Worm (Caenorhabditis elegans): Measurements from ENCODE around the gene K04G7.1.

Gene K04G7.1

DNA sequence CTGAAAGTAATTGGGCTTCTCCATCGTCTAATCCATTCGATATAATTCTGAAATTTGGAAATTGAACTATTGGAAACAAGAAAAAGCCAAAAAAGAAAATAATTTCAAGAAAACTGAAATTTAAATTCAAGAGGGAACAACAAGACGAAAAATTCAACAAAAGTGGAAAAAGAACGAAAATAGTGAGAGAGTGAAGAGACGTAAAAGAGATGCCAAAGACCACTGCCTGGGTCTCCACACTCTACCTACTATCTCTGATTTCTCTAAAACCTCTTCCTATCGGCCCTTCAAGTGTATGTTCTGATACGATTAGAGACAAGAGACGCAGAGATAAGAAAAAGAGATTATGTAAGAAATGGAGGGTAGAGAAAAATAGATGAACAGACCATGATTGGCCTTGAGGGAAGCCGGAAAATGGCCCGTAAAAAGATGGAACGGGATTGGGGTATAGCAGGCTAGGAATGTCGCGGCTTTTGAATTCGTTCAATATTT lies 8.7 kb upstream of the K04G7.1 start, which contains the start of gene ogt-1 (continued):
- TF ChIP-seq rnt-1 (tag; optimal IDR thresholded peaks at IDR 0.05) (peak; percentile 80), efl-1 (optimal IDR thresholded peaks at IDR 0.05) (peak; percentile 83 to 91), efl-1 (GFP tag; optimal IDR thresholded peaks at IDR 0.05 in 1 of 2) (peak; percentile 61 to 94), dsc-1 (tag; optimal IDR thresholded peaks at IDR 0.05) (peak; percentile 33), ets-5 (GFP tag; IDR thresholded peaks at IDR 0.05) (no peak), vab-15 (tag; optimal IDR thresholded peaks at IDR 0.05) (no peak)

DNA sequence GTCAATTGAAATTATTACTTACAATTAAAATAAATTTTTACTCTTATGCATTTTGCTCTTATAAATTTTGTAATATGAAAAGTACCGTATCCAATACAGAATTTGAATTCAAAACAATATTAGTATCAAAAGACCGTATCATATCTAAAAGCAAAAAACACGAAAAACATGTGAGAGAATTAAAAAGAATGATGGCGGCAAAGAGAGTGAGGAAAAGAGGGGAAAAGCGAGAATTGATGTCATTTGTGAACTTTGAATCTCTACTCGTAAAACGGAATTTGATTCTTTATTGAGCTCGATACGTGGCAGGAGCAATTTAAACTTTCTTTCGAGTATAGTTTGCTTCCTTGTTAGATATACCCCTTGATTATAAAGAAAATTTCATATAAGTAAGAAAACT lies 8.0 kb upstream of the K04G7.1 start:
- peak; percentile 3 for TF ChIP-seq blmp-1 (tag; optimal IDR thresholded peaks at IDR 0.05)
- peak; percentile 35 for TF ChIP-seq snu-23 (GFP tag; optimal IDR thresholded peaks at IDR 0.05)
- no peak for TF ChIP-seq tbx-2 (tag; optimal IDR thresholded peaks at IDR 0.05)
- TF ChIP-seq dpl-1 (GFP tag; optimal IDR thresholded peaks at IDR 0.05): peak in 1 of 3 experiments; percentile 8
- no peak for TF ChIP-seq nhr-85 (tag)
- peak; percentile 31 for TF ChIP-seq nhr-71 (tag; optimal IDR thresholded peaks at IDR 0.05)
- peak; percentile 49 for TF ChIP-seq lin-14 (GFP tag; optimal IDR thresholded peaks at IDR 0.05)

DNA sequence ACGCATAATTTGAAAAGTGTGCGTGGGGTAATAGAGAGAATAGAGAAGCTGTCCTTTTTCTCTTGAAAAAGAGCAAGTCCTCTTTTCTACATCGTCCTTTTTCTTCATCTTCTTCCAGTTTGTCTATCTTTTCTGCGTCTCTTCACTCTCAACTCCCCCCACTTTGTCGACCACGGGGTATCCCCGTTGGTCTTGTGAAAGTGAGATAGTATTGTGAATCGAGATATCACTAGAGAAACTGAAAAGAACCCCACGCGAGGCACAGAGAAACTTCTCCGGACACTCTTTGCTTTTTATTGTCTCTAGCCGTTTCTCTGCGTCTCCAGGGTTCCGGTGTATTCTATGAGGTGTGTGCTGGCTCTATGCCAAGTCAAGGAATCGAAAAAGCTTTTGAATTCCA lies 6.9 kb upstream of the K04G7.1 start:
- TF ChIP-seq unc-86 (tag; optimal IDR thresholded peaks at IDR 0.05) (peak; percentile 97), unc-130 (tag; optimal IDR thresholded peaks at IDR 0.05) (peak; percentile 57), zag-1 (tag; optimal IDR thresholded peaks at IDR 0.05) (peak; percentile 79), mef-2 (tag; optimal IDR thresholded peaks at IDR 0.05) (no peak), pqm-1 (tag; optimal IDR thresholded peaks at IDR 0.05) (peak; percentile 51), lin-35 (GFP tag; optimal IDR thresholded peaks at IDR 0.05) (peak; percentile 78 to 83), mep-1 (tag; optimal IDR thresholded peaks at IDR 0.05) (peak; percentile 94), tbx-2 (tag; optimal IDR thresholded peaks at IDR 0.05) (peak; percentile 96), zip-4 (GFP tag; optimal IDR thresholded peaks at IDR 0.05) (peak; percentile 49), ceh-8 (GFP tag; optimal IDR thresholded peaks at IDR 0.05) (peak; percentile 82), lir-3 (tag; optimal IDR thresholded peaks at IDR 0.05; ENCODE audit: poor library complexity) (peak; percentile 75), egl-13 (tag; optimal IDR thresholded peaks at IDR 0.05) (peak; percentile 82), grh-1 (GFP tag; IDR thresholded peaks at IDR 0.05) (peak; percentile 77), alr-1 (tag; optimal IDR thresholded peaks at IDR 0.05; ENCODE audit: borderline replicate concordance) (no peak), lin-13 (GFP tag; optimal IDR thresholded peaks at IDR 0.05) (peak; percentile 89), lin-15B (tag; optimal IDR thresholded peaks at IDR 0.05) (peak; percentile 66), rnt-1 (tag; optimal IDR thresholded peaks at IDR 0.05) (peak; percentile 90), aly-2 (tag; optimal IDR thresholded peaks at IDR 0.05) (peak; percentile 69), ceh-90 (tag; optimal IDR thresholded peaks at IDR 0.05) (no peak), fkh-10 (GFP tag; optimal IDR thresholded peaks at IDR 0.05) (peak; percentile 91), jun-1 (tag; optimal IDR thresholded peaks at IDR 0.05) (peak; percentile 88), nhr-19 (GFP tag; conservative IDR thresholded peaks at IDR 0.05) (peak; percentile 93), irx-1 (tag; optimal IDR thresholded peaks at IDR 0.05) (peak; percentile 86), dsc-1 (tag; optimal IDR thresholded peaks at IDR 0.05) (peak; percentile 86), efl-3 (GFP tag; optimal IDR thresholded peaks at IDR 0.05) (no peak), lin-14 (GFP tag; optimal IDR thresholded peaks at IDR 0.05) (peak; percentile 99), egl-27 (tag; optimal IDR thresholded peaks at IDR 0.05) (peak; percentile 100), unc-62 (GFP tag; optimal IDR thresholded peaks at IDR 0.05) (no peak), nhr-12 (tag; optimal IDR thresholded peaks at IDR 0.05) (no peak), nhr-28 (tag; optimal IDR thresholded peaks at IDR 0.05) (no peak), sup-37 (GFP tag; optimal IDR thresholded peaks at IDR 0.05) (peak; percentile 41), efl-1 (optimal IDR thresholded peaks at IDR 0.05) (peak; percentile 87 to 92), efl-1 (GFP tag; optimal IDR thresholded peaks at IDR 0.05 in 1 of 2) (peak; percentile 61 to 97), pag-3 (tag; optimal IDR thresholded peaks at IDR 0.05; ENCODE audit: borderline replicate concordance, insufficient read depth) (no peak), lsy-2 (tag; optimal IDR thresholded peaks at IDR 0.05) (peak; percentile 92 to 94), unc-98 (GFP tag; IDR thresholded peaks at IDR 0.05) (peak; percentile 71), C16A3.4 (tag; optimal IDR thresholded peaks at IDR 0.05) (peak; percentile 87), nhr-237 (tag; optimal IDR thresholded peaks at IDR 0.05) (peak; percentile 52), nhr-85 (tag) (peak; percentile 97), fkh-4 (tag; optimal IDR thresholded peaks at IDR 0.05; ENCODE audit: borderline replicate concordance) (peak; percentile 13), elt-3 (tag; optimal IDR thresholded peaks at IDR 0.05) (peak in 3 of 6 experiments; percentile 16 to 85 (median 49))

Data from whole organism, L1 larva.